Fruit fly (Drosophila melanogaster) whole organism, prepupa: ENCODE measurements around the gene gdl-ORF39.

Experiments
- Blimp-1 ChIP-seq: fragments of 200-800 bp; sonication (Bioruptor generic); optimal IDR thresholded peaks from 3 replicates; lab custom pipeline; 2017; ENCODE audit warnings: missing biosample characterization, missing genetic modification characterization, mild to moderate bottlenecking, moderate library complexity, missing genetic modification reagents
- CG11294 ChIP-seq: fragments of 200-800 bp; sonication (Bioruptor generic); IDR thresholded peaks from 2 replicates; pipeline ENCODE4 v1.3.6; 2022; ENCODE audit warnings: missing biosample characterization, missing genetic modification characterization
- CG11762 ChIP-seq: fragments of 200-800 bp; sonication (Bioruptor generic); optimal IDR thresholded peaks from 3 replicates; lab custom pipeline; 2016; ENCODE audit warnings: missing biosample characterization, missing genetic modification characterization; ENCODE audit not compliant: insufficient read depth
- CG15336 ChIP-seq: fragments of 200-800 bp; sonication (Bioruptor generic); IDR thresholded peaks from 2 replicates; pipeline ENCODE4 v1.3.6; 2022; ENCODE audit warnings: missing biosample characterization, missing genetic modification characterization
- CG32006 ChIP-seq: fragments of 200-800 bp; sonication (Bioruptor generic); optimal IDR thresholded peaks from 3 replicates; lab custom pipeline; 2017; ENCODE audit warnings: missing biosample characterization, mild to moderate bottlenecking, missing genetic modification characterization
- CG4318 ChIP-seq: fragments of 200-800 bp; sonication (Bioruptor generic); optimal IDR thresholded peaks from 3 replicates; lab custom pipeline; 2017; ENCODE audit warnings: missing biosample characterization, mild to moderate bottlenecking, missing genetic modification characterization
- CG6276 ChIP-seq: fragments of 200-800 bp; sonication (Bioruptor generic); optimal IDR thresholded peaks from 2 replicates; lab custom pipeline; 2017; ENCODE audit warnings: missing biosample characterization, mild to moderate bottlenecking, missing genetic modification characterization
- CG8119 ChIP-seq: fragments of 200-800 bp; sonication (Bioruptor generic); IDR thresholded peaks from 3 replicates; pipeline ENCODE4 v1.3.6; 2022; ENCODE audit warnings: missing biosample characterization, missing genetic modification characterization
- CG8632 ChIP-seq: fragments of 200-800 bp; sonication (Bioruptor generic); optimal IDR thresholded peaks from 3 replicates; lab custom pipeline; 2016; ENCODE audit warnings: missing biosample characterization, missing genetic modification characterization
- Eip78C ChIP-seq: fragments of 200-800 bp; sonication (Bioruptor generic); peaks from one replicate; lab custom pipeline; 2016; ENCODE audit warnings: missing biosample characterization, missing genetic modification characterization
- Eip93F ChIP-seq: fragments of 200-800 bp; sonication (Bioruptor generic); optimal IDR thresholded peaks from 2 replicates; lab custom pipeline; 2016; ENCODE audit warnings: missing biosample characterization, mild to moderate bottlenecking, missing genetic modification characterization
- Gug ChIP-seq: fragments of 200-800 bp; sonication (Bioruptor generic); IDR thresholded peaks from 2 replicates; pipeline ENCODE4 v1.3.6; 2022; ENCODE audit warnings: missing biosample characterization, missing genetic modification characterization
- Hr38 ChIP-seq: sonication (Bioruptor generic); optimal IDR thresholded peaks from 2 replicates; lab custom pipeline; 2016; ENCODE audit warnings: missing biosample characterization, missing genetic modification characterization
- Hr39 ChIP-seq: fragments of 200-800 bp; sonication (Bioruptor generic); optimal IDR thresholded peaks from 2 replicates; lab custom pipeline; 2016; ENCODE audit warnings: missing biosample characterization, missing genetic modification characterization
- Hr4 ChIP-seq: fragments of 200-800 bp; sonication (Bioruptor generic); optimal IDR thresholded peaks from 3 replicates; lab custom pipeline; 2016; ENCODE audit warnings: missing biosample characterization, missing genetic modification characterization
- Lpt ChIP-seq: fragments of 200-800 bp; sonication (Bioruptor generic); optimal IDR thresholded peaks from 3 replicates; lab custom pipeline; 2016; ENCODE audit warnings: missing biosample characterization, missing genetic modification characterization
- Met ChIP-seq: fragments of 200-800 bp; sonication (Bioruptor generic); optimal IDR thresholded peaks from 3 replicates; lab custom pipeline; 2016; ENCODE audit warnings: missing biosample characterization, missing genetic modification characterization
- achi ChIP-seq: fragments of 200-800 bp; sonication (Bioruptor generic); optimal IDR thresholded peaks from 3 replicates; lab custom pipeline; 2016; ENCODE audit warnings: missing biosample characterization, missing genetic modification characterization
- acj6 ChIP-seq: fragments of 200-800 bp; sonication (Bioruptor generic); optimal IDR thresholded peaks from 3 replicates; lab custom pipeline; 2016; ENCODE audit warnings: missing biosample characterization, missing genetic modification characterization
- cyc ChIP-seq: fragments of 200-800 bp; sonication (Bioruptor generic); optimal IDR thresholded peaks from 3 replicates; lab custom pipeline; 2016; ENCODE audit warnings: missing biosample characterization, missing genetic modification characterization
- dac ChIP-seq: fragments of 200-800 bp; sonication (Bioruptor generic); optimal IDR thresholded peaks from 2 replicates; lab custom pipeline; 2017; ENCODE audit warnings: missing biosample characterization, mild to moderate bottlenecking, missing genetic modification characterization
- dsx ChIP-seq: fragments of 200-800 bp; optimal IDR thresholded peaks from 3 replicates; lab custom pipeline; 2019; ENCODE audit warnings: missing biosample characterization, mild to moderate bottlenecking, missing genetic modification characterization, moderate library complexity; ENCODE audit not compliant: poor library complexity, severe bottlenecking
- eg ChIP-seq: fragments of 200-800 bp; sonication (Bioruptor generic); IDR thresholded peaks from 3 replicates; pipeline ENCODE4 v1.3.6; 2022; ENCODE audit warnings: missing biosample characterization, missing genetic modification characterization
- esn ChIP-seq: fragments of 200-800 bp; sonication (Bioruptor generic); optimal IDR thresholded peaks from 2 replicates; lab custom pipeline; 2016; ENCODE audit warnings: missing biosample characterization, mild to moderate bottlenecking, missing genetic modification characterization, moderate library complexity
- fd85E ChIP-seq: fragments of 200-800 bp; sonication (Bioruptor generic); optimal IDR thresholded peaks from 3 replicates; lab custom pipeline; 2016; ENCODE audit warnings: missing biosample characterization, missing genetic modification characterization
- fkh ChIP-seq: fragments of 200-800 bp; sonication (Bioruptor generic); optimal IDR thresholded peaks from 3 replicates; lab custom pipeline; 2017; ENCODE audit warnings: missing biosample characterization, mild to moderate bottlenecking, missing genetic modification characterization, moderate library complexity
- lz ChIP-seq: fragments of 200-800 bp; sonication (Bioruptor generic); optimal IDR thresholded peaks from 3 replicates; lab custom pipeline; 2016; ENCODE audit warnings: missing biosample characterization, missing genetic modification characterization
- pdm3 ChIP-seq: fragments of 200-800 bp; sonication (Bioruptor generic); optimal IDR thresholded peaks from 3 replicates; lab custom pipeline; 2016; ENCODE audit warnings: missing biosample characterization, missing genetic modification characterization
- salr ChIP-seq, 2 experiments: fragments of 200-800 bp; sonication (Bioruptor generic); optimal IDR thresholded peaks; 3 replicates each; lab custom pipeline; 2016 to 2018; ENCODE audit warnings: missing biosample characterization in 2 of 2, missing genetic modification characterization in 2 of 2, mild to moderate bottlenecking in 1 of 2
- ss ChIP-seq, 2 experiments: fragments of 200-800 bp; sonication (Bioruptor generic); optimal IDR thresholded peaks; 2 replicates in 1 of 2; 3 replicates in 1 of 2; lab custom pipeline; 2017 to 2018; ENCODE audit warnings: mild to moderate bottlenecking in 2 of 2, missing biosample characterization in 2 of 2, missing genetic modification characterization in 2 of 2, moderate library complexity in 1 of 2
- topi ChIP-seq: fragments of 200-800 bp; sonication (Bioruptor generic); optimal IDR thresholded peaks from 3 replicates; lab custom pipeline; 2016; ENCODE audit warnings: missing biosample characterization, missing genetic modification characterization
- vri ChIP-seq: fragments of 200-800 bp; sonication (Bioruptor generic); optimal IDR thresholded peaks from 3 replicates; lab custom pipeline; 2016; ENCODE audit warnings: missing biosample characterization, mild to moderate bottlenecking, missing genetic modification characterization

The gdl-ORF39 gene

dm6 chr3L:15539903-15540409 is 30.7 kb downstream of the gdl-ORF39 start:
- TF ChIP-seq fd85E (GFP tag; lab: Kevin White, UChicago) (no peak), CG15336 (no peak), achi (no peak), CG8119 (GFP tag; lab: Robert Waterston, UW) (no peak), salr (GFP tag; optimal IDR thresholded peaks at IDR 0.05; lab: Kevin White, UChicago) (no peak), dsx (GFP tag; lab: Kevin White, UChicago) (no peak), CG32006 (no peak)

dm6 chr3L:15540682-15541081 is 31.4 kb downstream of the gdl-ORF39 start:
- TF ChIP-seq CG8119 (GFP tag; lab: Robert Waterston, UW): peak; percentile 64; the same call in 2 of the 3 replicates
- no peak for TF ChIP-seq fd85E (GFP tag; lab: Kevin White, UChicago)
- TF ChIP-seq acj6 (GFP tag; lab: Kevin White, UChicago): no peak
- no peak for TF ChIP-seq lz
- TF ChIP-seq CG32006: no peak
- TF ChIP-seq CG11762 (GFP tag; lab: Kevin White, UChicago): no peak
- peak; percentile 41; the same call in 1 of the 3 replicates for TF ChIP-seq eg (GFP tag; lab: Robert Waterston, UW)
- peak; percentile 42 for TF ChIP-seq CG6276 (GFP tag; lab: Kevin White, UChicago)
- no peak for TF ChIP-seq CG11294 (GFP tag; lab: Robert Waterston, UW)
- TF ChIP-seq topi (GFP tag; lab: Kevin White, UChicago): no peak
- TF ChIP-seq Eip78C: peak; percentile 63

DNA sequence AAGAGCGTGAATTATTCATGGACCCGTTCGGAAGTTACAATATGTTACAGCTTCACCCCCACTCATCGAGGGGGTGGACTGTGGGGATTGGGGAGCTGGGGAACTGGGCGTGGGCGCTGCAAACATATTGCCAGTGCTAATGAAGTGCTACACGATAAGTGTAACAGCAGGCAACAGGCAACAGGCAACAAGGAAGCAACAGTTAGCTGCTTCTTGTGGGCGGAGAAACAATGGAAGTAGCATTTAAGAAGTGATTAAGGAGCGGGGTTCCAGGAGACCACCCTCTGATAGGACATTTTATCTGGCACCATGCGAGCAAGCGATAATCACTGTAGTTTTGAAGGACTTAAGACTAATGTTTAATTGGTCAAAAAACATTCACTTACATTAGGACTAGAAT is 32.0 kb downstream of the gdl-ORF39 start:
- TF ChIP-seq salr (GFP tag; optimal IDR thresholded peaks at IDR 0.05; lab: Kevin White, UChicago): no peak
- TF ChIP-seq CG4318 (GFP tag; lab: Kevin White, UChicago): no peak
- no peak for TF ChIP-seq dac (GFP tag; lab: Kevin White, UChicago)
- no peak for TF ChIP-seq Lpt
- TF ChIP-seq eg (GFP tag; lab: Robert Waterston, UW): no peak
- no peak for TF ChIP-seq esn (GFP tag; lab: Kevin White, UChicago)
- TF ChIP-seq Hr38 (GFP tag; lab: Kevin White, UChicago): no peak
- TF ChIP-seq Met (GFP tag; lab: Kevin White, UChicago): no peak
- no peak for TF ChIP-seq cyc (GFP tag; lab: Kevin White, UChicago)
- no peak for TF ChIP-seq ss (GFP tag; optimal IDR thresholded peaks at IDR 0.05; lab: Kevin White, UChicago)
- no peak for TF ChIP-seq Blimp-1 (GFP tag; lab: Kevin White, UChicago)
- no peak for TF ChIP-seq Gug (GFP tag; lab: Robert Waterston, UW)
- no peak for TF ChIP-seq fkh (GFP tag; lab: Kevin White, UChicago)
- TF ChIP-seq Hr39 (GFP tag; lab: Kevin White, UChicago): no peak
- no peak for TF ChIP-seq CG8119 (GFP tag; lab: Robert Waterston, UW)
- TF ChIP-seq CG8632: no peak

DNA sequence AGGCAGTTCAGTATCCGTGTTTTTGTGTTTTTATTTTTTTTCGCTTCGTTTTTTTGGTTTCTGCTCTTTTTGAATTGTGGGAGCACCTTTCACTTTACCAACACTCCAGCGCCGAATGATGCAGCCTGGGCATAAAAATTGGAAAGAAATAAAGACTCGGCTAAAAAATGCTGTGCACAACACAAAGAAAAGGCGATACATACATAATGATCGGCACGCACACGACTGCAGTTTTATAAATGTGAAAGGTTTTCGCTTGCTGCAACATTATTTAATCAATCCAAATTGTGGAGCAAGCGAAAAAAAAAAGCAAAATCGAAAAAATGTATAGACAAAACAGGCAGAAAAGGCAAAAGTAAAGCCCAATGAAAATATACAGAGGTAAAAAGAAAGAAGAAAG is 33.8 kb downstream of the gdl-ORF39 start:
- TF ChIP-seq Hr4 (no peak), Blimp-1 (GFP tag; lab: Kevin White, UChicago) (peak; percentile 55), pdm3 (GFP tag; lab: Kevin White, UChicago) (no peak)

dm6 chr3L:15543467-15543866 is 34.2 kb downstream of the gdl-ORF39 start:
- TF ChIP-seq CG8119 (GFP tag; lab: Robert Waterston, UW) (0 out of 3 replicates have a peak, but pooled peaks have one; percentile 40), vri (GFP tag; lab: Kevin White, UChicago) (peak; percentile 24), Eip78C (peak; percentile 53), CG32006 (no peak), Eip93F (GFP tag; lab: Kevin White, UChicago) (no peak), CG15336 (peak; percentile 27; the same call in 1 of the 2 replicates)
